Fruit fly (Drosophila melanogaster) Kc167 (cell line): ENCODE measurements around the gene CG7519.

Source experiments
- Myc ChIP-seq: fragments of >200 bp; optimal IDR thresholded peaks from 2 replicates; lab custom pipeline; 2017; ENCODE audit warnings: missing external identifiers
- Sin3A ChIP-seq: fragments of >200 bp; optimal IDR thresholded peaks from 2 replicates; lab custom pipeline; 2018; ENCODE audit warnings: missing external identifiers
- h ChIP-seq: fragments of >200 bp; optimal IDR thresholded peaks from 3 replicates; lab custom pipeline; 2018; ENCODE audit warnings: missing external identifiers
- insv ChIP-seq: fragments of >200 bp; optimal IDR thresholded peaks from 3 replicates; lab custom pipeline; 2018; ENCODE audit warnings: missing external identifiers
- psq ChIP-seq: fragments of >200 bp; optimal IDR thresholded peaks from 2 replicates; lab custom pipeline; 2017; ENCODE audit warnings: missing external identifiers
- ttk ChIP-seq: sonication (Bioruptor generic); optimal IDR thresholded peaks from 2 replicates; lab custom pipeline; 2017; ENCODE audit warnings: missing external identifiers

DNA sequence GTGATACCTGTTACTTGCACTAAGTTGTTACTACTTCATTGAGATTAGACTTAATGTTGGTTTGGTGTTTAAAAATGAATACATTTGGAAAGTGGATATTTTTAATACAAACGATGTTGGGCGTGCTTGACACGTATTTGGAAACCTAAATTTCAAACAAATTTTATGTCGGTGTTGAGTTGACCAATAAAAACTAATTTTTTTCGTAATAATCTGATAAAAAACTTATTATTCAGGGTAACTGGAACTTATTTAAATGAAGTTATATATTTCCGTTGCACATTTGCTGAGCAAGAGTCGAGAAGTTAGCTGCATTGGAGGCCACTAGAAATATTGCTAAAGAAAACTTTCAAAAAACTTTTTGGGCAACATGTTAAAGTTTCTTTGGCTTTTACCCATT lies 49.2 kb downstream of the CG7519 start, which contains the start of gene CG33290:
- TF ChIP-seq h (no peak), ttk (lab: Kevin White, UChicago) (no peak), psq (lab: Kevin White, UChicago) (no peak), Myc (lab: Kevin White, UChicago) (no peak), Sin3A (no peak), insv (no peak)
